Fruit fly (Drosophila melanogaster) whole organism, wandering third instar larva: ENCODE results near the gene CG14913.

Source experiments
- Abd-B ChIP-seq: fragments of >200 bp; optimal IDR thresholded peaks from 2 replicates; lab custom pipeline; 2017; ENCODE audit warnings: missing biosample characterization, missing genetic modification characterization
- CG32264 ChIP-seq: fragments of 200-800 bp; sonication (Bioruptor generic); optimal IDR thresholded peaks from 2 replicates; lab custom pipeline; 2016; ENCODE audit warnings: missing biosample characterization, missing genetic modification characterization
- CG9705 ChIP-seq: fragments of 200-800 bp; sonication (Bioruptor generic); optimal IDR thresholded peaks from 2 replicates; lab custom pipeline; 2018; ENCODE audit warnings: missing biosample characterization, mild to moderate bottlenecking, missing genetic modification characterization
- Dfd ChIP-seq: fragments of >200 bp; optimal IDR thresholded peaks from 2 replicates; lab custom pipeline; 2017; ENCODE audit warnings: missing biosample characterization, missing genetic modification characterization
- Dif ChIP-seq: fragments of 200-275, 200-300 bp; sonication (Bioruptor generic); optimal IDR thresholded peaks from 2 replicates; lab custom pipeline; 2018; ENCODE audit warnings: missing biosample characterization, missing genetic modification characterization; ENCODE audit not compliant: partially characterized antibody
- HLH106 ChIP-seq: fragments of 200-800 bp; optimal IDR thresholded peaks from 3 replicates; lab custom pipeline; 2019; ENCODE audit warnings: missing biosample characterization, mild to moderate bottlenecking, missing genetic modification characterization, moderate library complexity
- Hnf4 ChIP-seq: fragments of 200-800 bp; sonication (Bioruptor generic); optimal IDR thresholded peaks from 2 replicates; lab custom pipeline; 2016; ENCODE audit warnings: missing biosample characterization, mild to moderate bottlenecking, missing genetic modification characterization
- Hr78 ChIP-seq: fragments of >200 bp; optimal IDR thresholded peaks from 2 replicates; lab custom pipeline; 2017; ENCODE audit warnings: missing biosample characterization, missing genetic modification characterization
- Hr83 ChIP-seq: fragments of 200-300 bp; sonication (Bioruptor generic); optimal IDR thresholded peaks from 2 replicates; lab custom pipeline; 2016; ENCODE audit warnings: missing biosample characterization, mild to moderate bottlenecking, missing genetic modification characterization, moderate library complexity; ENCODE audit not compliant: poor library complexity, severe bottlenecking
- Jra ChIP-seq: sonication (Bioruptor generic); optimal IDR thresholded peaks from 2 replicates; lab custom pipeline; 2016; ENCODE audit warnings: missing biosample characterization, missing genetic modification characterization
- Mio ChIP-seq: sonication (Bioruptor generic); optimal IDR thresholded peaks from 2 replicates; lab custom pipeline; 2016; ENCODE audit warnings: missing biosample characterization, missing genetic modification characterization
- Myc ChIP-seq: fragments of >200 bp; optimal IDR thresholded peaks from 2 replicates; lab custom pipeline; 2017
- OdsH ChIP-seq: fragments of 200-800 bp; sonication (Bioruptor generic); optimal IDR thresholded peaks from 2 replicates; lab custom pipeline; 2016; ENCODE audit warnings: missing biosample characterization, mild to moderate bottlenecking, missing genetic modification characterization
- Rel ChIP-seq, 2 experiments: fragments of 200-800 bp; sonication (Bioruptor generic) in 1 of 2; optimal IDR thresholded peaks; 2 replicates in 1 of 2; 3 replicates in 1 of 2; lab custom pipeline; 2016 to 2019; ENCODE audit warnings: mild to moderate bottlenecking in 2 of 2, missing biosample characterization in 2 of 2, missing genetic modification characterization in 2 of 2, moderate library complexity in 1 of 2
- Sp1 ChIP-seq: fragments of 200-800 bp; sonication (Bioruptor generic); optimal IDR thresholded peaks from 3 replicates; lab custom pipeline; 2019; ENCODE audit warnings: missing biosample characterization, mild to moderate bottlenecking, missing genetic modification characterization, moderate library complexity
- Vsx2 ChIP-seq: fragments of 200-300, 225-300 bp; sonication (Bioruptor generic); optimal IDR thresholded peaks from 2 replicates; lab custom pipeline; 2018; ENCODE audit warnings: missing biosample characterization, missing genetic modification characterization; ENCODE audit not compliant: partially characterized antibody
- br ChIP-seq: fragments of 200-800 bp; sonication (Bioruptor generic); optimal IDR thresholded peaks from 2 replicates; lab custom pipeline; 2016; ENCODE audit warnings: missing biosample characterization, missing genetic modification characterization
- brk ChIP-seq: fragments of 200-800 bp; sonication (Bioruptor generic); optimal IDR thresholded peaks from 2 replicates; lab custom pipeline; 2016; ENCODE audit warnings: missing biosample characterization, mild to moderate bottlenecking, missing genetic modification characterization
- dl ChIP-seq, 2 experiments: fragments of 175-275, 200-275 bp in 1 of 2; fragments of 200-275 bp in 1 of 2; sonication (Bioruptor generic); optimal IDR thresholded peaks; lab custom pipeline; 2018; ENCODE audit warnings: mild to moderate bottlenecking in 2 of 2, missing biosample characterization in 2 of 2, missing genetic modification characterization in 2 of 2, moderate library complexity in 2 of 2; ENCODE audit not compliant: partially characterized antibody in 2 of 2, insufficient read depth in 1 of 2
- dmrt93B ChIP-seq: fragments of 200-800 bp; sonication (Bioruptor generic); optimal IDR thresholded peaks from 2 replicates; lab custom pipeline; 2018; ENCODE audit warnings: missing biosample characterization, mild to moderate bottlenecking, missing genetic modification characterization
- dsf ChIP-seq: sonication (Bioruptor generic); optimal IDR thresholded peaks from 2 replicates; lab custom pipeline; 2016; ENCODE audit warnings: missing biosample characterization, missing genetic modification characterization, borderline replicate concordance
- ey ChIP-seq: fragments of 200-800 bp; sonication (Bioruptor generic); optimal IDR thresholded peaks from 2 replicates; lab custom pipeline; 2016; ENCODE audit warnings: missing biosample characterization, missing genetic modification characterization
- foxo ChIP-seq, 2 experiments: fragments of 200-800 bp; sonication (Bioruptor generic); optimal IDR thresholded peaks; 2 replicates in 1 of 2; 3 replicates in 1 of 2; lab custom pipeline; 2016 to 2017; ENCODE audit warnings: missing biosample characterization in 2 of 2, missing genetic modification characterization in 2 of 2
- fru ChIP-seq: fragments of 200-800 bp; sonication (Bioruptor generic); optimal IDR thresholded peaks from 3 replicates; lab custom pipeline; 2016; ENCODE audit warnings: missing biosample characterization, mild to moderate bottlenecking, missing genetic modification characterization
- h ChIP-seq: fragments of 200-800 bp; sonication (Bioruptor generic); optimal IDR thresholded peaks from 3 replicates; lab custom pipeline; 2016; ENCODE audit warnings: missing biosample characterization, mild to moderate bottlenecking, missing genetic modification characterization
- jim ChIP-seq: fragments of 175-275, 200-325 bp; sonication (Bioruptor generic); optimal IDR thresholded peaks from 2 replicates; lab custom pipeline; 2016; ENCODE audit warnings: missing biosample characterization, mild to moderate bottlenecking, missing genetic modification characterization
- lola ChIP-seq: fragments of >200 bp; optimal IDR thresholded peaks from 2 replicates; lab custom pipeline; 2017; ENCODE audit warnings: missing biosample characterization, missing genetic modification characterization
- pan ChIP-seq: fragments of >200 bp; optimal IDR thresholded peaks from 2 replicates; lab custom pipeline; 2017
- psq ChIP-seq: fragments of 200-800 bp; sonication (Bioruptor generic); optimal IDR thresholded peaks from 3 replicates; lab custom pipeline; 2017; ENCODE audit warnings: missing biosample characterization, mild to moderate bottlenecking, missing genetic modification characterization, moderate library complexity
- rgr ChIP-seq: fragments of 200-800 bp; sonication (Bioruptor generic); optimal IDR thresholded peaks from 3 replicates; lab custom pipeline; 2016; ENCODE audit warnings: missing biosample characterization, mild to moderate bottlenecking, missing genetic modification characterization
- sage ChIP-seq: fragments of 200-800 bp; sonication (Bioruptor generic); optimal IDR thresholded peaks from 2 replicates; lab custom pipeline; 2016; ENCODE audit warnings: missing biosample characterization, mild to moderate bottlenecking, missing genetic modification characterization
- sv ChIP-seq: fragments of 200-800 bp; sonication (Bioruptor generic); optimal IDR thresholded peaks from 3 replicates; lab custom pipeline; 2016; ENCODE audit warnings: missing biosample characterization, missing genetic modification characterization
- tai ChIP-seq: sonication (Bioruptor generic); optimal IDR thresholded peaks from 2 replicates; lab custom pipeline; 2016; ENCODE audit warnings: missing biosample characterization, missing genetic modification characterization
- usp ChIP-seq: fragments of >200 bp; optimal IDR thresholded peaks from 2 replicates; lab custom pipeline; 2017; ENCODE audit warnings: missing biosample characterization, missing genetic modification characterization
- woc ChIP-seq: sonication (Bioruptor generic); optimal IDR thresholded peaks from 2 replicates; lab custom pipeline; 2016; ENCODE audit warnings: missing biosample characterization, mild to moderate bottlenecking, missing genetic modification characterization

Gene CG14913

dm6 chr2L:10974638-10975037, 42.2 kb upstream of the CG14913 start:
- TF ChIP-seq Mio (GFP tag; lab: Kevin White, UChicago) (no peak), Jra (GFP tag; lab: Kevin White, UChicago) (no peak), sage (GFP tag; lab: Kevin White, UChicago) (no peak), CG9705 (GFP tag; lab: Kevin White, UChicago) (no peak), lola (GFP tag; lab: Kevin White, UChicago) (no peak), Vsx2 (GFP tag; lab: Kevin White, UChicago) (no peak), Dfd (GFP tag; lab: Kevin White, UChicago) (no peak), brk (GFP tag; lab: Kevin White, UChicago) (no peak), dsf (GFP tag; lab: Kevin White, UChicago) (no peak), Dif (no peak), Abd-B (GFP tag; lab: Kevin White, UChicago) (no peak), Sp1 (no peak), sv (GFP tag; lab: Kevin White, UChicago) (no peak), Myc (lab: Kevin White, UChicago) (no peak), dmrt93B (no peak), rgr (no peak), foxo (GFP tag; optimal IDR thresholded peaks at IDR 0.05; lab: Kevin White, UChicago) (no peak), dl (GFP tag; optimal IDR thresholded peaks at IDR 0.05; lab: Kevin White, UChicago; ENCODE audit: insufficient read depth in 1 of 2, partially characterized antibody in 2 of 2) (no peak), tai (GFP tag; lab: Kevin White, UChicago) (no peak), pan (lab: Kevin White, UChicago) (no peak)

- no peak for TF ChIP-seq Sp1
- TF ChIP-seq Hr83 (GFP tag; lab: Kevin White, UChicago), result no peak
- no peak for TF ChIP-seq HLH106 (tag; lab: Kevin White, UChicago)
- no peak for TF ChIP-seq ey
- no peak for TF ChIP-seq pan (lab: Kevin White, UChicago)
- no peak for TF ChIP-seq Abd-B (GFP tag; lab: Kevin White, UChicago)
- no peak for TF ChIP-seq Dif
- TF ChIP-seq br (GFP tag; lab: Kevin White, UChicago), result no peak
- TF ChIP-seq Hr78 (GFP tag; lab: Kevin White, UChicago), result no peak
- no peak for TF ChIP-seq fru
- no peak for TF ChIP-seq foxo (GFP tag; optimal IDR thresholded peaks at IDR 0.05; lab: Kevin White, UChicago)
- TF ChIP-seq dl (GFP tag; optimal IDR thresholded peaks at IDR 0.05; lab: Kevin White, UChicago; ENCODE audit: insufficient read depth in 1 of 2, partially characterized antibody in 2 of 2), result no peak
- TF ChIP-seq brk (GFP tag; lab: Kevin White, UChicago), result no peak
- no peak for TF ChIP-seq OdsH (GFP tag; lab: Kevin White, UChicago)
- TF ChIP-seq CG9705 (GFP tag; lab: Kevin White, UChicago), result no peak
- no peak for TF ChIP-seq lola (GFP tag; lab: Kevin White, UChicago)
- TF ChIP-seq psq, result no peak
- no peak for TF ChIP-seq jim (GFP tag; lab: Kevin White, UChicago)
- no peak for TF ChIP-seq rgr
Measured at dm6 chr2L:10975193-10975592, 41.6 kb upstream of the CG14913 start, which contains the start of gene abo. Gene abo (minus strand): TSS chr2L:10975293.

- TF ChIP-seq woc (GFP tag; lab: Kevin White, UChicago) (no peak), fru (no peak)
Measured at dm6 chr2L:10976046-10976863, 40.5 kb upstream of the CG14913 start, which contains the start of the genes ATPsynG and SCAR. Gene ATPsynG (minus strand): TSS chr2L:10976399. Gene SCAR (plus strand): TSS chr2L:10976772.

DNA sequence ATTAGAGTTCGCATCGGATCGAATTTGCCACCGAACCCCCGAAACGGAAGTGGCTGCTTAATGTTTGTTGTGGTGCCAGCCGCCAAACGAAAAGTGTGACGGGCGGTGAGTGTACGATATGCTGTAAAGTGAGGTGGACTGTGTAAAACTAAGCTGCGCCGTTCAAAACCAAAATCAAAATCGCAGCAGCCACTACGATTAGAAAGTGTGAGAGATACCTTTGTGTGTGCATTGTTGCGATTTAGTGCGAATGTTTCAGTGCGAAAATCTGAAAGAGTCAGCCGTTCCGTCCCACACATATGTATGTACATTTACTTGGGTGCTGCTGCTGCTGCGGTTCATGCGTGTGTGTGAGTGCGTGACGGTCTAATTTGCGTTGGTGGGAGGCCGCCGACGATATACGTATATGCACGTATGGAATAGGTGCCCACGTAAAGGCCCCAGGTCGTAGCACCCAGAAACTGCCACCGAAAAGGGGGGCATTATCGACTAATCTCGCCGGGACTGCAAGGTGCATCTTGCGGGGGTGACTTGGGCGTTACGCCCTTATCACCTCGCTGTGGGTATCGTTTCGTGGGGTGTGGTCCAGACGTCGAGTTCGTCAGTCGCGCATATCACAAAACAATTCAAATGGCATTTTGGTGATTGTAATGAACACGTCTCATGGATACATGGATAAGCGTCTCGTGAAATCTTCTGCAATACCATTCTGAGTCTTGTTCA, 39.8 kb upstream of the CG14913 start:
- TF ChIP-seq Vsx2 (GFP tag; lab: Kevin White, UChicago) (no peak), brk (GFP tag; lab: Kevin White, UChicago) (no peak), Jra (GFP tag; lab: Kevin White, UChicago) (no peak), Sp1 (no peak), lola (GFP tag; lab: Kevin White, UChicago) (no peak), Hr83 (GFP tag; lab: Kevin White, UChicago) (no peak), jim (GFP tag; lab: Kevin White, UChicago) (no peak), Hnf4 (GFP tag; lab: Kevin White, UChicago) (no peak), h (GFP tag; lab: Kevin White, UChicago) (no peak), rgr (no peak), usp (no peak), pan (lab: Kevin White, UChicago) (no peak), ey (no peak), Rel (GFP tag; optimal IDR thresholded peaks at IDR 0.05; lab: Kevin White, UChicago) (no peak), Rel (tag; optimal IDR thresholded peaks at IDR 0.05; lab: Kevin White, UChicago) (no peak), CG32264 (GFP tag; lab: Kevin White, UChicago) (no peak), br (GFP tag; lab: Kevin White, UChicago) (no peak)
